Fruit fly (Drosophila melanogaster) S2 (cell line): ENCODE measurements around the gene CG11529.

Source experiments
- CG8478 ChIP-seq: fragments of >200 bp; optimal IDR thresholded peaks from 2 replicates; lab custom pipeline; 2018
- CTCF ChIP-seq, 2 experiments: fragments of >200 bp; optimal IDR thresholded peaks; 2 replicates each; lab custom pipeline; 2018

DNA sequence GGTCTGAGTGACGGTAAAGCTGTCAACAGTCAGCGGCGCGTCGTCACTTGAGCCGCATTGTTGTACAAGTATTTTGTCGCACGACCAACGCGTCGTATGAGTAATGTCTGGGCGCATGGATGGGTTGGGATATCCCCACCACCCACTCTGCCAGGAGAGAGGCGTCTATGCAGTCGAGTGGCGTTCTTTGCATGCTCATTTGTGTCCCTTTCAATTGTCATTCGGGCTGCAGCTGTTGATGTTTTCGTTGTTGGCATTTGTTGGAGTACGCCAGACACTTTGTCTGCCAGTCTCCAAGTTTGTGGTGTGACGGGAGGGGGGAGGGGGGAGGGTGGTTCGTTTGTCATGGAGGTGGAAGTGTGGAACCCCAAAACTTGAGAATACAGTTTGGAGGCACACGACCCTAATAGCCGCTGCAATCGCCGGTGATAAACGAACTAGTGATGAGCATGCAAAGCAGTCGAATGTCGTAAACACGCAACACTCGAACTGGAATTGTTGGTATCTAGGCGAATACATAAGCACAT, 35.4 kb upstream of the CG11529 start:
- TF ChIP-seq CTCF (optimal IDR thresholded peaks at IDR 0.05; lab: Kevin White, UChicago), result no peak
- TF ChIP-seq CG8478 (lab: Kevin White, UChicago), result no peak
